Fruit fly (Drosophila melanogaster) S2 (cell line): ENCODE data around the gene Tim8.

ENCODE experiments used
- CG8478 ChIP-seq: fragments of >200 bp; optimal IDR thresholded peaks from 2 replicates; lab custom pipeline; 2018
- CTCF ChIP-seq, 2 experiments: fragments of >200 bp; optimal IDR thresholded peaks; 2 replicates each; lab custom pipeline; 2018

DNA sequence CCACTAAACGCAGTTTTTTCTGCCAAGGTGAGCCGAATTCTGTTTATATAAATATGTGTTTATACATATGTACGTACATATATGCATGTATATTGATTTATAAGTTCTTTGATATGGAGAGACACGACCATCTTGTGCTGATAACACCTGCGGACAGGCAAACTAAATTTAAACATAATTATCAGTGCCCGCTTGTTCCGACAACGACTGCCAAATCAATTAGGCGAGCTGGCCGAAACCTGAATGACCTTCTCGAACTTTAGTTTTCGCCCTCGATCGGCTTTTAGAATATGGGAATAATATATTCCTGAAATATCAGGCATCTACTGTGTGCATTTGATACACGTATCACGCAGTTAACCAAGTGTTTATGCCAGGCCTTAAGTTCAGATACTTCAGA, 25.5 kb upstream of the Tim8 start:
- TF ChIP-seq CG8478 (lab: Kevin White, UChicago) (no peak), CTCF (optimal IDR thresholded peaks at IDR 0.05; lab: Kevin White, UChicago) (no peak)
